Fruit fly (Drosophila melanogaster): ENCODE results near the gene CG31269.

Gene CG31269

dm6 chr3R:17080666-17081358 is 46.1 kb upstream of the CG31269 start (continued):
- TF ChIP-seq CG5953 (GFP tag; IDR thresholded peaks at IDR 0.05) (peak; percentile 92), CG1792 (GFP tag; optimal IDR thresholded peaks at IDR 0.05) (peak; percentile 64), CG10462 (GFP tag; optimal IDR thresholded peaks at IDR 0.05) (peak; percentile 94), kay (GFP tag; optimal IDR thresholded peaks at IDR 0.05) (peak; percentile 91), CG6813 (GFP tag; optimal IDR thresholded peaks at IDR 0.05) (peak; percentile 94), ERR (GFP tag; optimal IDR thresholded peaks at IDR 0.05) (peak; percentile 67), CG10959 (GFP tag; IDR thresholded peaks at IDR 0.05) (peak; percentile 77), Lpt (GFP tag; optimal IDR thresholded peaks at IDR 0.05) (no peak), tap (tag; optimal IDR thresholded peaks at IDR 0.05) (peak; percentile 93), Atf3 (GFP tag; optimal IDR thresholded peaks at IDR 0.05) (peak; percentile 85), lilli (GFP tag; optimal IDR thresholded peaks at IDR 0.05) (peak; percentile 94), HmgD (GFP tag; optimal IDR thresholded peaks at IDR 0.05) (peak; percentile 9), CG2199 (GFP tag; IDR thresholded peaks at IDR 0.05) (peak; percentile 87), her (GFP tag; optimal IDR thresholded peaks at IDR 0.05) (peak; percentile 78), CG3163 (GFP tag; optimal IDR thresholded peaks at IDR 0.05) (peak; percentile 61), Dp (GFP tag; optimal IDR thresholded peaks at IDR 0.05) (no peak), chif (GFP tag; optimal IDR thresholded peaks at IDR 0.05) (peak; percentile 89 to 93), lbe (GFP tag; optimal IDR thresholded peaks at IDR 0.05) (peak; percentile 89), oc (tag; optimal IDR thresholded peaks at IDR 0.05) (peak; percentile 94), CG14667 (GFP tag; IDR thresholded peaks at IDR 0.05) (peak; percentile 84), Hsf (GFP tag; optimal IDR thresholded peaks at IDR 0.05) (peak; percentile 95), Hand (GFP tag; optimal IDR thresholded peaks at IDR 0.05) (peak; percentile 93), TFAM (GFP tag; optimal IDR thresholded peaks at IDR 0.05) (peak; percentile 78), schlank (tag; optimal IDR thresholded peaks at IDR 0.05) (peak; percentile 81), Usf (GFP tag; optimal IDR thresholded peaks at IDR 0.05) (peak; percentile 87), gsb (GFP tag; IDR thresholded peaks at IDR 0.05) (peak; percentile 84), scrt (GFP tag; optimal IDR thresholded peaks at IDR 0.05) (peak; percentile 77), tna (GFP tag; IDR thresholded peaks at IDR 0.05; ENCODE audit: partially characterized antibody) (no peak), fd96Cb (tag; optimal IDR thresholded peaks at IDR 0.05) (peak; percentile 94), CG7556 (GFP tag; optimal IDR thresholded peaks at IDR 0.05) (peak; percentile 98), Sry-β (GFP tag; optimal IDR thresholded peaks at IDR 0.05) (peak; percentile 53), pum (GFP tag; optimal IDR thresholded peaks at IDR 0.05) (peak; percentile 87), nerfin-1 (tag; optimal IDR thresholded peaks at IDR 0.05) (peak; percentile 94), sna (GFP tag; IDR thresholded peaks at IDR 0.05; ENCODE audit: partially characterized antibody) (no peak), mld (GFP tag; IDR thresholded peaks at IDR 0.05; ENCODE audit: partially characterized antibody) (no peak), CG11085 (GFP tag; IDR thresholded peaks at IDR 0.05) (peak; percentile 69), run (tag; optimal IDR thresholded peaks at IDR 0.05) (peak; percentile 95), CG4854 (GFP tag; optimal IDR thresholded peaks at IDR 0.05) (peak; percentile 87), rib (GFP tag; IDR thresholded peaks at IDR 0.05) (peak; percentile 90), MESR4 (GFP tag; optimal IDR thresholded peaks at IDR 0.05) (peak; percentile 15), CG3407 (GFP tag; optimal IDR thresholded peaks at IDR 0.05) (peak; percentile 95), slp2 (GFP tag; optimal IDR thresholded peaks at IDR 0.05) (peak; percentile 90), CG8359 (GFP tag; optimal IDR thresholded peaks at IDR 0.05; ENCODE audit: borderline replicate concordance) (peak; percentile 79), ranshi (GFP tag; IDR thresholded peaks at IDR 0.05) (peak; percentile 93), Dll (GFP tag; IDR thresholded peaks at IDR 0.05; ENCODE audit: partially characterized antibody) (no peak), Nf-YA (GFP tag; IDR thresholded peaks at IDR 0.05) (peak; percentile 78), abd-A (tag; optimal IDR thresholded peaks at IDR 0.05) (no peak), dysf (GFP tag; IDR thresholded peaks at IDR 0.05) (peak; percentile 95), CoRest (tag; optimal IDR thresholded peaks at IDR 0.05) (peak; percentile 96)

Data from whole organism, embryonic.